Worm (Caenorhabditis elegans) whole organism, L4/young adult: ENCODE results near the gene C25D7.10.

Source experiments
- W03F9.2 ChIP-seq: fragments of 150-350 bp; optimal IDR thresholded peaks from 2 replicates; lab custom pipeline; 2014; ENCODE audit warnings: missing biosample characterization, missing genetic modification characterization
- dao-5 ChIP-seq: sonication (generic microtip); optimal IDR thresholded peaks from 2 replicates; lab custom pipeline; 2016; ENCODE audit warnings: missing genotype, missing genetic modification characterization, moderate library complexity, missing compliant biosample characterization
- him-1 ChIP-seq: sonication (generic microtip); optimal IDR thresholded peaks from 2 replicates; lab custom pipeline; 2016; ENCODE audit warnings: missing genotype, missing genetic modification reagents, missing genetic modification characterization, missing compliant biosample characterization

DNA sequence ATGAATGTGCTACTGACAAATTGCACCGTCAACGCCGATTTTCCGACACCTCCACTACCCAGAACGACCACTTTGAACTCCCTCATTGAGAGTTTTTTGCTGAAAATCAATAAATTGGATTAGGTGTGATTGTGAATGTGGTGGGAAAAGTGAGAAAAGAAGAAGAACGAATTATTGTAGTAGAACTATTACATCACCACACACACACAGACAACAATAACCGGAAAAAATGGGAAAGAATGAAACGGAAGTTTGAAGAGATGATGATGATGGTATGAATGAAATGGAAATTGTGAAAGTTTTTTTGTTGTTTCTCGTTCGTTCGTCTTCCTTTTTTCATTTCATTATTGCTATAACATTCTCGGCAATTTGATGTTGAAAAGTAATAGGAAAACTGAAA lies 3.3 kb upstream of the C25D7.10 start, which contains the start of gene rap-2:
- TF ChIP-seq W03F9.2, result no peak
- no peak for TF ChIP-seq him-1 (tag; lab: Kevin White, UChicago)
- TF ChIP-seq dao-5, result no peak
